In the genomic region with DNA sequence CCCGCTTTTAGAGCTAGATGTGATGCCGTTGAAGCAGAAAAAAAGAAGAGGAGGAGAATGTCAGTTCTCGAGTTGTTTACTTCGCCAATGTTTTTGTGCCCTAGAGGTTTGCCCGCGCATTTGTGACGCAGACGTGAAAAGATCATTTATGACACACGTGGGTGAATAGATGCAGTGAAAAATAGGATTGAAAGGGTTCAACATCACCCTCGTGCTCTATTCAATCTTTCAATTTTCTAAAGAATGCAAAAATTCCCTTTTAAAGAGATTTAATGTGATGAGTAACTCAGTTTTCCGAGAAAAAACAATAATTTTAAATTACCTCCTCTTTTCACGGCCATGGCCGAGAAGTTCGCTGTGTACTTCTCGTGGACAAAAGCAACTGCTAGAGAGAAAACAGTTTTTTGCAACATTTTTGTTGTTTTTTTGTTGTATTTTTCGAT, we compare ENCODE assay signal across 7 worm cellular contexts.
A peak's percentile ranks its signal among the peaks of the same experiment; 100 is the strongest.
TF ChIP-seq lines count a peak whose summit lies in the region.

No protein-coding gene starts in this region.

TF ChIP-seq in whole organism, L1 larva, 84 proteins besides CTCF, POLR2A, EP300 and RAD21 (continues in another document):
- TF ChIP-seq nhr-47 (tag; optimal IDR thresholded peaks at IDR 0.05; lab: Kevin White, UChicago): peak; percentile 78
- peak; percentile 31 for TF ChIP-seq nhr-11 (tag; optimal IDR thresholded peaks at IDR 0.05; lab: Kevin White, UChicago)
- TF ChIP-seq nhr-19 (GFP tag; conservative IDR thresholded peaks at IDR 0.05; lab: Robert Waterston, UW): peak; percentile 37
- peak in 2 of 3 experiments; percentile 20 to 26 for TF ChIP-seq ceh-82 (tag; optimal IDR thresholded peaks at IDR 0.05; lab: Kevin White, UChicago)
- TF ChIP-seq mdl-1 (tag; optimal IDR thresholded peaks at IDR 0.05; lab: Kevin White, UChicago): peak in 1 of 2 experiments; percentile 89
- no peak for TF ChIP-seq efl-3 (GFP tag; optimal IDR thresholded peaks at IDR 0.05; lab: Kevin White, UChicago)
- peak; percentile 16 for TF ChIP-seq fkh-10 (GFP tag; optimal IDR thresholded peaks at IDR 0.05; lab: Kevin White, UChicago)
- no peak for TF ChIP-seq C04F5.9 (tag; optimal IDR thresholded peaks at IDR 0.05; lab: Kevin White, UChicago)
- TF ChIP-seq ceh-8 (GFP tag; optimal IDR thresholded peaks at IDR 0.05; lab: Kevin White, UChicago): peak; percentile 28
- TF ChIP-seq nhr-90 (tag; optimal IDR thresholded peaks at IDR 0.05; lab: Kevin White, UChicago; ENCODE audit: poor library complexity): no peak
- no peak for TF ChIP-seq jun-1 (tag; optimal IDR thresholded peaks at IDR 0.05; lab: Kevin White, UChicago)
- no peak for TF ChIP-seq pqm-1 (tag; optimal IDR thresholded peaks at IDR 0.05; lab: Kevin White, UChicago)

TF ChIP-seq in whole organism, L2 larva, 48 proteins besides CTCF, POLR2A, EP300 and RAD21 (continues in another document):
- TF ChIP-seq lin-39 (tag; optimal IDR thresholded peaks at IDR 0.05; lab: Kevin White, UChicago) (no peak), nhr-237 (tag; optimal IDR thresholded peaks at IDR 0.05; lab: Kevin White, UChicago) (no peak), ztf-1 (GFP tag; conservative IDR thresholded peaks at IDR 0.05; lab: Robert Waterston, UW) (no peak), nhr-11 (tag; optimal IDR thresholded peaks at IDR 0.05; lab: Kevin White, UChicago) (no peak), mdl-1 (tag; optimal IDR thresholded peaks at IDR 0.05; lab: Kevin White, UChicago) (peak; percentile 72 to 94), sma-9 (GFP tag; optimal IDR thresholded peaks at IDR 0.05; lab: Kevin White, UChicago) (peak; percentile 67), sma-9 (tag; optimal IDR thresholded peaks at IDR 0.05; lab: Kevin White, UChicago) (no peak), skn-1 (tag; optimal IDR thresholded peaks at IDR 0.05; lab: Kevin White, UChicago) (no peak), nhr-21 (tag; optimal IDR thresholded peaks at IDR 0.05; lab: Kevin White, UChicago) (peak; percentile 46), F13H6.1 (tag; optimal IDR thresholded peaks at IDR 0.05; lab: Kevin White, UChicago) (no peak), snpc-4 (tag; optimal IDR thresholded peaks at IDR 0.05; lab: Kevin White, UChicago) (no peak), nhr-12 (tag; optimal IDR thresholded peaks at IDR 0.05; lab: Kevin White, UChicago) (no peak), mab-5 (tag; optimal IDR thresholded peaks at IDR 0.05; lab: Kevin White, UChicago) (no peak)

TF ChIP-seq in whole organism, L3 larva, 47 proteins besides CTCF, POLR2A, EP300 and RAD21 (continues in another document):
- no peak for TF ChIP-seq zag-1 (tag; optimal IDR thresholded peaks at IDR 0.05; lab: Kevin White, UChicago)
- no peak for TF ChIP-seq sea-2 (GFP tag; optimal IDR thresholded peaks at IDR 0.05; lab: Kevin White, UChicago)
- TF ChIP-seq skn-1 (tag; optimal IDR thresholded peaks at IDR 0.05; lab: Kevin White, UChicago): no peak
- TF ChIP-seq R02D3.7 (tag; optimal IDR thresholded peaks at IDR 0.05; lab: Kevin White, UChicago): no peak
- no peak for TF ChIP-seq nhr-25 (tag; optimal IDR thresholded peaks at IDR 0.05; lab: Kevin White, UChicago)
- peak; percentile 18 for TF ChIP-seq snpc-4 (tag; optimal IDR thresholded peaks at IDR 0.05; lab: Kevin White, UChicago)
- TF ChIP-seq unc-39 (tag; optimal IDR thresholded peaks at IDR 0.05; lab: Kevin White, UChicago): no peak
- TF ChIP-seq egl-27 (tag; optimal IDR thresholded peaks at IDR 0.05; lab: Kevin White, UChicago): no peak
- TF ChIP-seq fos-1 (tag; optimal IDR thresholded peaks at IDR 0.05; lab: Kevin White, UChicago): no peak
- peak; percentile 34 for TF ChIP-seq lin-15B (tag; optimal IDR thresholded peaks at IDR 0.05; lab: Kevin White, UChicago)
- no peak for TF ChIP-seq hmg-11 (tag; optimal IDR thresholded peaks at IDR 0.05; lab: Kevin White, UChicago)
- peak; percentile 66 for TF ChIP-seq nfya-1 (tag; optimal IDR thresholded peaks at IDR 0.05; lab: Kevin White, UChicago; ENCODE audit: insufficient read depth)
- no peak for TF ChIP-seq elt-1 (tag; optimal IDR thresholded peaks at IDR 0.05; lab: Kevin White, UChicago)

TF ChIP-seq in whole organism, L4 larva, 104 proteins besides CTCF, POLR2A, EP300 and RAD21 (continues in another document):
- peak in 1 of 2 experiments; percentile 95 for TF ChIP-seq unc-62 (GFP tag; optimal IDR thresholded peaks at IDR 0.05 in 1 of 2; lab: Kevin White, UChicago)
- no peak for TF ChIP-seq unc-62 (tag; optimal IDR thresholded peaks at IDR 0.05; lab: Kevin White, UChicago)
- peak; percentile 57 for TF ChIP-seq mes-2 (tag; optimal IDR thresholded peaks at IDR 0.05; lab: Kevin White, UChicago; ENCODE audit: poor library complexity, severe bottlenecking)
- peak in 1 of 2 experiments; percentile 19 for TF ChIP-seq hif-1 (tag; optimal IDR thresholded peaks at IDR 0.05; lab: Kevin White, UChicago)
- no peak for TF ChIP-seq mxl-2 (GFP tag; conservative IDR thresholded peaks at IDR 0.05; lab: Robert Waterston, UW)
- no peak for TF ChIP-seq F10B5.3 (tag; optimal IDR thresholded peaks at IDR 0.05; lab: Kevin White, UChicago)
- TF ChIP-seq dmd-6 (GFP tag; IDR thresholded peaks at IDR 0.05; lab: Robert Waterston, UW): peak; percentile 33; the same call in 1 of the 2 replicates
- no peak for TF ChIP-seq F26F4.8 (GFP tag; conservative IDR thresholded peaks at IDR 0.05; lab: Robert Waterston, UW)
- TF ChIP-seq mep-1 (tag; optimal IDR thresholded peaks at IDR 0.05; lab: Kevin White, UChicago): peak; percentile 57
- peak; percentile 40 for TF ChIP-seq hlh-11 (tag; optimal IDR thresholded peaks at IDR 0.05; lab: Kevin White, UChicago)
- peak; percentile 78 for TF ChIP-seq nhr-11 (tag; optimal IDR thresholded peaks at IDR 0.05; lab: Kevin White, UChicago)
- no peak for TF ChIP-seq spr-3 (GFP tag; optimal IDR thresholded peaks at IDR 0.05; lab: Kevin White, UChicago)

TF ChIP-seq in whole organism, late embryonic, 69 proteins besides CTCF, POLR2A, EP300 and RAD21:
- peak; percentile 2 for TF ChIP-seq hlh-30 (tag; optimal IDR thresholded peaks at IDR 0.05; lab: Kevin White, UChicago; ENCODE audit: insufficient read depth)
- no peak for TF ChIP-seq lin-11 (tag; optimal IDR thresholded peaks at IDR 0.05; lab: Kevin White, UChicago)
- TF ChIP-seq unc-42 (tag; optimal IDR thresholded peaks at IDR 0.05; lab: Kevin White, UChicago): peak; percentile 17
- TF ChIP-seq odd-2 (tag; optimal IDR thresholded peaks at IDR 0.05; lab: Kevin White, UChicago): no peak
- TF ChIP-seq dmd-4 (tag; optimal IDR thresholded peaks at IDR 0.05; lab: Kevin White, UChicago; ENCODE audit: borderline replicate concordance): no peak
- TF ChIP-seq ahr-1 (tag; optimal IDR thresholded peaks at IDR 0.05; lab: Kevin White, UChicago): no peak
- no peak for TF ChIP-seq fax-1 (tag; optimal IDR thresholded peaks at IDR 0.05; lab: Kevin White, UChicago)
- no peak for TF ChIP-seq elt-2 (tag; optimal IDR thresholded peaks at IDR 0.05; lab: Kevin White, UChicago)
- no peak for TF ChIP-seq gmeb-2 (tag; optimal IDR thresholded peaks at IDR 0.05; lab: Kevin White, UChicago)
TF ChIP-seq in whole organism, late embryonic: peak in this region for 2.

TF ChIP-seq in whole organism, mixed stage, embryonic, 35 proteins besides CTCF, POLR2A, EP300 and RAD21:
- TF ChIP-seq ces-1 (GFP tag; optimal IDR thresholded peaks at IDR 0.05; lab: Kevin White, UChicago) (peak; percentile 2), mls-2 (tag; optimal IDR thresholded peaks at IDR 0.05; lab: Kevin White, UChicago) (no peak), ham-2 (GFP tag; optimal IDR thresholded peaks at IDR 0.05; lab: Kevin White, UChicago) (no peak)

TF ChIP-seq in whole organism, young adult, 124 proteins besides CTCF, POLR2A, EP300 and RAD21 (continues in another document):
- TF ChIP-seq F37B4.10 (GFP tag; IDR thresholded peaks at IDR 0.05; lab: Robert Waterston, UW) (no peak), D2030.7 (GFP tag; IDR thresholded peaks at IDR 0.05; lab: Robert Waterston, UW) (peak; percentile 37; the same call in 1 of the 2 replicates), lsy-27 (tag; optimal IDR thresholded peaks at IDR 0.05; lab: Kevin White, UChicago; ENCODE audit: borderline replicate concordance, insufficient read depth) (no peak), unc-62 (GFP tag; optimal IDR thresholded peaks at IDR 0.05; lab: Kevin White, UChicago) (no peak), T07F8.4 (tag; optimal IDR thresholded peaks at IDR 0.05; lab: Kevin White, UChicago) (no peak), Y79H2A.3 (GFP tag; conservative IDR thresholded peaks at IDR 0.05; lab: Robert Waterston, UW) (no peak), F33H1.4 (GFP tag; IDR thresholded peaks at IDR 0.05; lab: Robert Waterston, UW) (no peak), ztf-3 (GFP tag; optimal IDR thresholded peaks at IDR 0.05; lab: Kevin White, UChicago) (no peak), madf-3 (GFP tag; IDR thresholded peaks at IDR 0.05; lab: Robert Waterston, UW) (no peak), ztf-25 (GFP tag; IDR thresholded peaks at IDR 0.05; lab: Robert Waterston, UW) (no peak), hrde-1 (tag; optimal IDR thresholded peaks at IDR 0.05; lab: Kevin White, UChicago; ENCODE audit: borderline replicate concordance) (no peak), fkh-3 (tag; optimal IDR thresholded peaks at IDR 0.05; lab: Kevin White, UChicago) (no peak), K12H6.12 (tag; optimal IDR thresholded peaks at IDR 0.05; lab: Kevin White, UChicago) (peak; percentile 74), F10E7.11 (tag; optimal IDR thresholded peaks at IDR 0.05; lab: Kevin White, UChicago) (no peak), tbx-9 (tag; optimal IDR thresholded peaks at IDR 0.05; lab: Kevin White, UChicago; ENCODE audit: borderline replicate concordance) (no peak), lin-54 (GFP tag; optimal IDR thresholded peaks at IDR 0.05; lab: Kevin White, UChicago) (peak; percentile 59), Y67H2A.10 (GFP tag; conservative IDR thresholded peaks at IDR 0.05; lab: Robert Waterston, UW) (no peak), madf-6 (GFP tag; IDR thresholded peaks at IDR 0.05; lab: Robert Waterston, UW) (peak; percentile 50), ztf-26 (tag; optimal IDR thresholded peaks at IDR 0.05; lab: Kevin White, UChicago) (no peak), rcor-1 (GFP tag; IDR thresholded peaks at IDR 0.05; lab: Robert Waterston, UW) (no peak), ztf-18 (tag; optimal IDR thresholded peaks at IDR 0.05; lab: Kevin White, UChicago) (no peak), B0019.2 (GFP tag; conservative IDR thresholded peaks at IDR 0.05; lab: Robert Waterston, UW) (no peak), B0336.3 (GFP tag; IDR thresholded peaks at IDR 0.05; lab: Robert Waterston, UW) (no peak), xnd-1 (tag; optimal IDR thresholded peaks at IDR 0.05; lab: Kevin White, UChicago) (peak; percentile 1), C06A6.2 (GFP tag; conservative IDR thresholded peaks at IDR 0.05; lab: Robert Waterston, UW) (no peak), F55B11.4 (tag; optimal IDR thresholded peaks at IDR 0.05; lab: Kevin White, UChicago; ENCODE audit: borderline replicate concordance, insufficient read depth) (no peak), lsl-1 (GFP tag; optimal IDR thresholded peaks at IDR 0.05; lab: Kevin White, UChicago) (peak; percentile 5), nhr-27 (tag; optimal IDR thresholded peaks at IDR 0.05; lab: Kevin White, UChicago) (no peak), ceh-91 (GFP tag; IDR thresholded peaks at IDR 0.05; lab: Robert Waterston, UW) (peak; percentile 46), athp-1 (tag; optimal IDR thresholded peaks at IDR 0.05; lab: Kevin White, UChicago) (no peak)
